Worm (Caenorhabditis elegans): ENCODE measurements around the gene K11H3.3.

- TF ChIP-seq fos-1 (tag; optimal IDR thresholded peaks at IDR 0.05) (no peak), nhr-12 (tag; optimal IDR thresholded peaks at IDR 0.05) (no peak), nhr-77 (tag; optimal IDR thresholded peaks at IDR 0.05) (no peak), elt-2 (tag; optimal IDR thresholded peaks at IDR 0.05) (no peak), lir-3 (tag; optimal IDR thresholded peaks at IDR 0.05; ENCODE audit: poor library complexity) (no peak), nhr-76 (tag; optimal IDR thresholded peaks at IDR 0.05) (no peak)
Observed at ce11 chrIII:9848603-9849002, 3.1 kb upstream of the K11H3.3 start.

All from whole organism, L1 larva.